Fruit fly (Drosophila melanogaster) whole organism, prepupa: ENCODE data around the gene CG42819.

Experiments
- Blimp-1 ChIP-seq: fragments of 200-800 bp; sonication (Bioruptor generic); optimal IDR thresholded peaks from 3 replicates; lab custom pipeline; 2017; ENCODE audit warnings: missing biosample characterization, missing genetic modification characterization, mild to moderate bottlenecking, moderate library complexity, missing genetic modification reagents
- CG1621 ChIP-seq: fragments of 200-800 bp; sonication (Bioruptor generic); optimal IDR thresholded peaks from 3 replicates; lab custom pipeline; 2018; ENCODE audit warnings: missing biosample characterization, mild to moderate bottlenecking, missing genetic modification characterization
- CG32006 ChIP-seq: fragments of 200-800 bp; sonication (Bioruptor generic); optimal IDR thresholded peaks from 3 replicates; lab custom pipeline; 2017; ENCODE audit warnings: missing biosample characterization, mild to moderate bottlenecking, missing genetic modification characterization
- CG4318 ChIP-seq: fragments of 200-800 bp; sonication (Bioruptor generic); optimal IDR thresholded peaks from 3 replicates; lab custom pipeline; 2017; ENCODE audit warnings: missing biosample characterization, mild to moderate bottlenecking, missing genetic modification characterization
- CG6276 ChIP-seq: fragments of 200-800 bp; sonication (Bioruptor generic); optimal IDR thresholded peaks from 2 replicates; lab custom pipeline; 2017; ENCODE audit warnings: missing biosample characterization, mild to moderate bottlenecking, missing genetic modification characterization
- CG6854 ChIP-seq: fragments of 200-800 bp; sonication (Bioruptor generic); optimal IDR thresholded peaks from 2 replicates; lab custom pipeline; 2017; ENCODE audit warnings: missing biosample characterization, mild to moderate bottlenecking, missing genetic modification characterization
- CG7368 ChIP-seq: fragments of 200-800 bp; sonication (Bioruptor generic); optimal IDR thresholded peaks from 3 replicates; lab custom pipeline; 2016; ENCODE audit warnings: missing biosample characterization, missing genetic modification characterization
- CG8632 ChIP-seq: fragments of 200-800 bp; sonication (Bioruptor generic); optimal IDR thresholded peaks from 3 replicates; lab custom pipeline; 2016; ENCODE audit warnings: missing biosample characterization, missing genetic modification characterization
- Eip75B ChIP-seq: fragments of 200-800 bp; sonication (Bioruptor generic); optimal IDR thresholded peaks from 3 replicates; lab custom pipeline; 2016; ENCODE audit warnings: missing biosample characterization, missing genetic modification characterization
- Eip78C ChIP-seq: fragments of 200-800 bp; sonication (Bioruptor generic); peaks from one replicate; lab custom pipeline; 2016; ENCODE audit warnings: missing biosample characterization, missing genetic modification characterization
- Ets21C ChIP-seq: fragments of 200-800 bp; sonication (Bioruptor generic); optimal IDR thresholded peaks from 3 replicates; lab custom pipeline; 2016; ENCODE audit warnings: missing biosample characterization, missing genetic modification characterization
- Ets96B ChIP-seq: fragments of 200-800 bp; optimal IDR thresholded peaks from 2 replicates; lab custom pipeline; 2019; ENCODE audit warnings: missing biosample characterization, mild to moderate bottlenecking, missing genetic modification characterization, moderate library complexity
- Hr38 ChIP-seq: sonication (Bioruptor generic); optimal IDR thresholded peaks from 2 replicates; lab custom pipeline; 2016; ENCODE audit warnings: missing biosample characterization, missing genetic modification characterization
- Hr4 ChIP-seq: fragments of 200-800 bp; sonication (Bioruptor generic); optimal IDR thresholded peaks from 3 replicates; lab custom pipeline; 2016; ENCODE audit warnings: missing biosample characterization, missing genetic modification characterization
- Lpt ChIP-seq: fragments of 200-800 bp; sonication (Bioruptor generic); optimal IDR thresholded peaks from 3 replicates; lab custom pipeline; 2016; ENCODE audit warnings: missing biosample characterization, missing genetic modification characterization
- Sox102F ChIP-seq: fragments of 200-800 bp; sonication (Bioruptor generic); optimal IDR thresholded peaks from 2 replicates; lab custom pipeline; 2016; ENCODE audit warnings: missing biosample characterization, mild to moderate bottlenecking, missing genetic modification characterization
- achi ChIP-seq: fragments of 200-800 bp; sonication (Bioruptor generic); optimal IDR thresholded peaks from 3 replicates; lab custom pipeline; 2016; ENCODE audit warnings: missing biosample characterization, missing genetic modification characterization
- cyc ChIP-seq: fragments of 200-800 bp; sonication (Bioruptor generic); optimal IDR thresholded peaks from 3 replicates; lab custom pipeline; 2016; ENCODE audit warnings: missing biosample characterization, missing genetic modification characterization
- dac ChIP-seq: fragments of 200-800 bp; sonication (Bioruptor generic); optimal IDR thresholded peaks from 2 replicates; lab custom pipeline; 2017; ENCODE audit warnings: missing biosample characterization, mild to moderate bottlenecking, missing genetic modification characterization
- dsx ChIP-seq: fragments of 200-800 bp; optimal IDR thresholded peaks from 3 replicates; lab custom pipeline; 2019; ENCODE audit warnings: missing biosample characterization, mild to moderate bottlenecking, missing genetic modification characterization, moderate library complexity; ENCODE audit not compliant: poor library complexity, severe bottlenecking
- esn ChIP-seq: fragments of 200-800 bp; sonication (Bioruptor generic); optimal IDR thresholded peaks from 2 replicates; lab custom pipeline; 2016; ENCODE audit warnings: missing biosample characterization, mild to moderate bottlenecking, missing genetic modification characterization, moderate library complexity
- fkh ChIP-seq: fragments of 200-800 bp; sonication (Bioruptor generic); optimal IDR thresholded peaks from 3 replicates; lab custom pipeline; 2017; ENCODE audit warnings: missing biosample characterization, mild to moderate bottlenecking, missing genetic modification characterization, moderate library complexity
- salr ChIP-seq, 2 experiments: fragments of 200-800 bp; sonication (Bioruptor generic); optimal IDR thresholded peaks; 3 replicates each; lab custom pipeline; 2016 to 2018; ENCODE audit warnings: missing biosample characterization in 2 of 2, missing genetic modification characterization in 2 of 2, mild to moderate bottlenecking in 1 of 2
- svp ChIP-seq: fragments of 200-800 bp; sonication (Bioruptor generic); peaks from one replicate; lab custom pipeline; 2016; ENCODE audit warnings: missing biosample characterization, missing genetic modification characterization
- vri ChIP-seq: fragments of 200-800 bp; sonication (Bioruptor generic); optimal IDR thresholded peaks from 3 replicates; lab custom pipeline; 2016; ENCODE audit warnings: missing biosample characterization, mild to moderate bottlenecking, missing genetic modification characterization

The CG42819 gene

dm6 chr2L:8350560-8351171 lies 38.5 kb downstream of the CG42819 start:
- TF ChIP-seq salr (GFP tag; optimal IDR thresholded peaks at IDR 0.05; lab: Kevin White, UChicago) (no peak), vri (GFP tag; lab: Kevin White, UChicago) (peak; percentile 28), svp (GFP tag; lab: Kevin White, UChicago) (no peak), CG4318 (no peak), fkh (peak; percentile 74), Hr4 (no peak), Hr38 (no peak)

- TF ChIP-seq Eip78C (GFP tag; lab: Kevin White, UChicago), result peak; percentile 0
- no peak for TF ChIP-seq cyc (GFP tag; lab: Kevin White, UChicago)
These were observed 42.9 kb downstream of the CG42819 start, which contains the start of gene CG7778 for dm6 chr2L:8346260-8346659. CG7778 (plus strand) TSS chr2L:8346620.

dm6 chr2L:8344536-8344935 lies 44.6 kb downstream of the CG42819 start:
- TF ChIP-seq vri (GFP tag; lab: Kevin White, UChicago), result peak; percentile 70
- no peak for TF ChIP-seq esn (GFP tag; lab: Kevin White, UChicago)
- no peak for TF ChIP-seq dac (GFP tag; lab: Kevin White, UChicago)
- TF ChIP-seq CG1621 (tag; lab: Kevin White, UChicago), result no peak
- peak; percentile 84 for TF ChIP-seq svp (GFP tag; lab: Kevin White, UChicago)
- TF ChIP-seq CG7368 (GFP tag; lab: Kevin White, UChicago), result no peak
- TF ChIP-seq CG4318, result no peak

- TF ChIP-seq Blimp-1 (GFP tag; lab: Kevin White, UChicago) (no peak), Eip78C (GFP tag; lab: Kevin White, UChicago) (no peak), Sox102F (GFP tag; lab: Kevin White, UChicago) (no peak), CG6276 (GFP tag; lab: Kevin White, UChicago) (no peak)
These were observed 46.7 kb downstream of the CG42819 start, which contains the start of gene CG14273 for dm6 chr2L:8342395-8342794. CG14273 (plus strand) TSS chr2L:8342695.

dm6 chr2L:8339751-8340349 lies 49.3 kb downstream of the CG42819 start:
- TF ChIP-seq CG6854 (GFP tag; lab: Kevin White, UChicago), result no peak
- TF ChIP-seq Lpt (GFP tag; lab: Kevin White, UChicago), result no peak
- TF ChIP-seq CG32006 (GFP tag; lab: Kevin White, UChicago), result no peak
- no peak for TF ChIP-seq CG8632 (GFP tag; lab: Kevin White, UChicago)
- TF ChIP-seq Blimp-1 (GFP tag; lab: Kevin White, UChicago), result no peak
- no peak for TF ChIP-seq CG6276 (GFP tag; lab: Kevin White, UChicago)
- no peak for TF ChIP-seq cyc (GFP tag; lab: Kevin White, UChicago)
- TF ChIP-seq vri (GFP tag; lab: Kevin White, UChicago), result no peak
- no peak for TF ChIP-seq CG4318
- TF ChIP-seq Ets21C, result no peak
- no peak for TF ChIP-seq achi
- no peak for TF ChIP-seq Eip75B
- no peak for TF ChIP-seq Ets96B (tag; lab: Kevin White, UChicago)
- TF ChIP-seq dsx, result no peak
